Fruit fly (Drosophila melanogaster) whole organism, wandering third instar larva: ENCODE data around the gene Vps60.

Source experiments
- Abd-B ChIP-seq: fragments of >200 bp; optimal IDR thresholded peaks from 2 replicates; lab custom pipeline; 2017; ENCODE audit warnings: missing biosample characterization, missing genetic modification characterization
- CG32264 ChIP-seq: fragments of 200-800 bp; sonication (Bioruptor generic); optimal IDR thresholded peaks from 2 replicates; lab custom pipeline; 2016; ENCODE audit warnings: missing biosample characterization, missing genetic modification characterization
- CG9705 ChIP-seq: fragments of 200-800 bp; sonication (Bioruptor generic); optimal IDR thresholded peaks from 2 replicates; lab custom pipeline; 2018; ENCODE audit warnings: missing biosample characterization, mild to moderate bottlenecking, missing genetic modification characterization
- CrebA ChIP-seq: fragments of 200-800 bp; sonication (Bioruptor generic); optimal IDR thresholded peaks from 2 replicates; lab custom pipeline; 2016; ENCODE audit warnings: missing biosample characterization, mild to moderate bottlenecking, missing genetic modification characterization, borderline replicate concordance
- Dfd ChIP-seq: fragments of >200 bp; optimal IDR thresholded peaks from 2 replicates; lab custom pipeline; 2017; ENCODE audit warnings: missing biosample characterization, missing genetic modification characterization
- Dif ChIP-seq: fragments of 200-275, 200-300 bp; sonication (Bioruptor generic); optimal IDR thresholded peaks from 2 replicates; lab custom pipeline; 2018; ENCODE audit warnings: missing biosample characterization, missing genetic modification characterization; ENCODE audit not compliant: partially characterized antibody
- GATAd ChIP-seq: sonication (Bioruptor generic); optimal IDR thresholded peaks from 2 replicates; lab custom pipeline; 2016; ENCODE audit warnings: missing biosample characterization, missing genetic modification characterization
- HLH106 ChIP-seq: fragments of 200-800 bp; optimal IDR thresholded peaks from 3 replicates; lab custom pipeline; 2019; ENCODE audit warnings: missing biosample characterization, mild to moderate bottlenecking, missing genetic modification characterization, moderate library complexity
- Hnf4 ChIP-seq: fragments of 200-800 bp; sonication (Bioruptor generic); optimal IDR thresholded peaks from 2 replicates; lab custom pipeline; 2016; ENCODE audit warnings: missing biosample characterization, mild to moderate bottlenecking, missing genetic modification characterization
- Hr78 ChIP-seq: fragments of >200 bp; optimal IDR thresholded peaks from 2 replicates; lab custom pipeline; 2017; ENCODE audit warnings: missing biosample characterization, missing genetic modification characterization
- Jra ChIP-seq: sonication (Bioruptor generic); optimal IDR thresholded peaks from 2 replicates; lab custom pipeline; 2016; ENCODE audit warnings: missing biosample characterization, missing genetic modification characterization
- Mio ChIP-seq: sonication (Bioruptor generic); optimal IDR thresholded peaks from 2 replicates; lab custom pipeline; 2016; ENCODE audit warnings: missing biosample characterization, missing genetic modification characterization
- Myc ChIP-seq: fragments of >200 bp; optimal IDR thresholded peaks from 2 replicates; lab custom pipeline; 2017
- N ChIP-seq: fragments of >200 bp; optimal IDR thresholded peaks from 2 replicates; lab custom pipeline; 2018; ENCODE audit warnings: missing biosample characterization, missing external identifiers, missing genetic modification characterization
- OdsH ChIP-seq: fragments of 200-800 bp; sonication (Bioruptor generic); optimal IDR thresholded peaks from 2 replicates; lab custom pipeline; 2016; ENCODE audit warnings: missing biosample characterization, mild to moderate bottlenecking, missing genetic modification characterization
- Rel ChIP-seq, 2 experiments: fragments of 200-800 bp; sonication (Bioruptor generic) in 1 of 2; optimal IDR thresholded peaks; 2 replicates in 1 of 2; 3 replicates in 1 of 2; lab custom pipeline; 2016 to 2019; ENCODE audit warnings: mild to moderate bottlenecking in 2 of 2, missing biosample characterization in 2 of 2, missing genetic modification characterization in 2 of 2, moderate library complexity in 1 of 2
- Sp1 ChIP-seq: fragments of 200-800 bp; sonication (Bioruptor generic); optimal IDR thresholded peaks from 3 replicates; lab custom pipeline; 2019; ENCODE audit warnings: missing biosample characterization, mild to moderate bottlenecking, missing genetic modification characterization, moderate library complexity
- Vsx2 ChIP-seq: fragments of 200-300, 225-300 bp; sonication (Bioruptor generic); optimal IDR thresholded peaks from 2 replicates; lab custom pipeline; 2018; ENCODE audit warnings: missing biosample characterization, missing genetic modification characterization; ENCODE audit not compliant: partially characterized antibody
- br ChIP-seq: fragments of 200-800 bp; sonication (Bioruptor generic); optimal IDR thresholded peaks from 2 replicates; lab custom pipeline; 2016; ENCODE audit warnings: missing biosample characterization, missing genetic modification characterization
- brk ChIP-seq: fragments of 200-800 bp; sonication (Bioruptor generic); optimal IDR thresholded peaks from 2 replicates; lab custom pipeline; 2016; ENCODE audit warnings: missing biosample characterization, mild to moderate bottlenecking, missing genetic modification characterization
- dl ChIP-seq, 2 experiments: fragments of 175-275, 200-275 bp in 1 of 2; fragments of 200-275 bp in 1 of 2; sonication (Bioruptor generic); optimal IDR thresholded peaks; lab custom pipeline; 2018; ENCODE audit warnings: mild to moderate bottlenecking in 2 of 2, missing biosample characterization in 2 of 2, missing genetic modification characterization in 2 of 2, moderate library complexity in 2 of 2; ENCODE audit not compliant: partially characterized antibody in 2 of 2, insufficient read depth in 1 of 2
- dmrt93B ChIP-seq: fragments of 200-800 bp; sonication (Bioruptor generic); optimal IDR thresholded peaks from 2 replicates; lab custom pipeline; 2018; ENCODE audit warnings: missing biosample characterization, mild to moderate bottlenecking, missing genetic modification characterization
- dsf ChIP-seq: sonication (Bioruptor generic); optimal IDR thresholded peaks from 2 replicates; lab custom pipeline; 2016; ENCODE audit warnings: missing biosample characterization, missing genetic modification characterization, borderline replicate concordance
- ey ChIP-seq: fragments of 200-800 bp; sonication (Bioruptor generic); optimal IDR thresholded peaks from 2 replicates; lab custom pipeline; 2016; ENCODE audit warnings: missing biosample characterization, missing genetic modification characterization
- foxo ChIP-seq, 2 experiments: fragments of 200-800 bp; sonication (Bioruptor generic); optimal IDR thresholded peaks; 2 replicates in 1 of 2; 3 replicates in 1 of 2; lab custom pipeline; 2016 to 2017; ENCODE audit warnings: missing biosample characterization in 2 of 2, missing genetic modification characterization in 2 of 2
- fru ChIP-seq: fragments of 200-800 bp; sonication (Bioruptor generic); optimal IDR thresholded peaks from 3 replicates; lab custom pipeline; 2016; ENCODE audit warnings: missing biosample characterization, mild to moderate bottlenecking, missing genetic modification characterization
- h ChIP-seq: fragments of 200-800 bp; sonication (Bioruptor generic); optimal IDR thresholded peaks from 3 replicates; lab custom pipeline; 2016; ENCODE audit warnings: missing biosample characterization, mild to moderate bottlenecking, missing genetic modification characterization
- jim ChIP-seq: fragments of 175-275, 200-325 bp; sonication (Bioruptor generic); optimal IDR thresholded peaks from 2 replicates; lab custom pipeline; 2016; ENCODE audit warnings: missing biosample characterization, mild to moderate bottlenecking, missing genetic modification characterization
- lola ChIP-seq: fragments of >200 bp; optimal IDR thresholded peaks from 2 replicates; lab custom pipeline; 2017; ENCODE audit warnings: missing biosample characterization, missing genetic modification characterization
- pan ChIP-seq: fragments of >200 bp; optimal IDR thresholded peaks from 2 replicates; lab custom pipeline; 2017
- psq ChIP-seq: fragments of 200-800 bp; sonication (Bioruptor generic); optimal IDR thresholded peaks from 3 replicates; lab custom pipeline; 2017; ENCODE audit warnings: missing biosample characterization, mild to moderate bottlenecking, missing genetic modification characterization, moderate library complexity
- rgr ChIP-seq: fragments of 200-800 bp; sonication (Bioruptor generic); optimal IDR thresholded peaks from 3 replicates; lab custom pipeline; 2016; ENCODE audit warnings: missing biosample characterization, mild to moderate bottlenecking, missing genetic modification characterization
- sage ChIP-seq: fragments of 200-800 bp; sonication (Bioruptor generic); optimal IDR thresholded peaks from 2 replicates; lab custom pipeline; 2016; ENCODE audit warnings: missing biosample characterization, mild to moderate bottlenecking, missing genetic modification characterization
- sv ChIP-seq: fragments of 200-800 bp; sonication (Bioruptor generic); optimal IDR thresholded peaks from 3 replicates; lab custom pipeline; 2016; ENCODE audit warnings: missing biosample characterization, missing genetic modification characterization
- tai ChIP-seq: sonication (Bioruptor generic); optimal IDR thresholded peaks from 2 replicates; lab custom pipeline; 2016; ENCODE audit warnings: missing biosample characterization, missing genetic modification characterization
- usp ChIP-seq: fragments of >200 bp; optimal IDR thresholded peaks from 2 replicates; lab custom pipeline; 2017; ENCODE audit warnings: missing biosample characterization, missing genetic modification characterization
- woc ChIP-seq: sonication (Bioruptor generic); optimal IDR thresholded peaks from 2 replicates; lab custom pipeline; 2016; ENCODE audit warnings: missing biosample characterization, mild to moderate bottlenecking, missing genetic modification characterization

Gene Vps60

DNA sequence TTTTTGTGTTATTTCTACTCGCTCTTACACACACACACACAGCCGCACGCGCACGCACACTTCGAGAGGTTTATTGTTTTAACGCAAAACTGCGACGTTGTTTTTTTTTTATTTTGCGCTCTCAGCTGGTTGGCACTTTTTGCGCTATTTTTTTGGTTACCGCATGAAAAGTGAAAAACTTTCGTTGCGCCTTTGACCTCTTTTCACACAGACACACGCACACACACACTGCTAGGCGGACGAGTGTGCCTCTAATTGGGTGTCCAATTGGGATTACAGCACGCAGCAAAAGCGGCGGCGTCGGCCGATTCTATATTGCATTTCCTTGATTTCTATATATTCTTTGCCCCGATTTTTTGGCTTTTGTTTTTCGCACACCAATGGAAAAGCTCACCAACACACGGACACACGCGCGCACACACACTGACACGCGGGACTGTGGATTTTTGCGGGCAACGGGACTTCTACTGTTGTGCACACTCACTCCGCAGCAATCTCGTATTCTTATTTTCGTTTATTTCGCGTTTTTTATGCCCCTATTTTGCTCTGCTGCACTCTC, 47.0 kb upstream of the Vps60 start:
- TF ChIP-seq woc (no peak), Abd-B (peak; percentile 29), pan (no peak), HLH106 (no peak), dmrt93B (no peak), sv (GFP tag; lab: Kevin White, UChicago) (no peak), foxo (GFP tag; optimal IDR thresholded peaks at IDR 0.05; lab: Kevin White, UChicago) (no peak), usp (GFP tag; lab: Kevin White, UChicago) (no peak), CrebA (GFP tag; lab: Kevin White, UChicago) (no peak), fru (GFP tag; lab: Kevin White, UChicago) (no peak), Rel (GFP tag; optimal IDR thresholded peaks at IDR 0.05; lab: Kevin White, UChicago) (no peak), Rel (tag; optimal IDR thresholded peaks at IDR 0.05; lab: Kevin White, UChicago) (no peak), jim (GFP tag; lab: Kevin White, UChicago) (peak; percentile 62), Dif (GFP tag; lab: Kevin White, UChicago) (no peak)

DNA sequence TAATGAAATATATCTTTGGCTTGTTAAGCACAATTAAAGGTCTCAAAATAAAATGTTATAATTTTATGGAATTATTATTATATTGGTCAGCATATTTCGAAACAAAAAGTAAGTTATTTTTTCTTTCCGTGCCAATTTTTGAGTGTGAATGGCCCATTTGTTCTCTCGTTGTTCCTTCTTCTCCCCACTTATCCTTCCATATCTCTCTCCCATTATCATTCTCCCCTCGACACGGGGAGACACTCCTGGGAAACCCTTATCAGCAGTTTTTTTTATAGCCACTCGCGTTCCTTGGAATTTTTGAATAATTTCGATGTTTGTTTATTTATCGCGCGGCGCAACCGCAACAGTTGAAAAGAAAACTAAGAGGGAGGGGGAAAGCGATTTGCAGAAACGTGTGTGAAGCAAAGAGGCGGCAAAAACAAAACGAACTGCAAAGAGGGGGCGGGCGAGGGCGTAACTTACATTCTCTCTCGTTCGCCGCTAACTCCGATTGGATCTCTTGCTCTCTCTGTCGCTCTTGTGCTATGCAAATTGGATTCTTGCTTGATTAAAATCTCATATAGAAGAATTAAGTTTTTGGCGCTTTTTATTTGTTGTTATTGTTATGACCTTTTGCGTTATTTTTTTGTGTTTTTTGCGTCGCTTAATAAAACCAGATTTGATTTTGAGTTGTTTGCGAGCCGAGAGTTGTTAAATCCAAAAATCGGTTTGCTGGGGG, 46.4 kb upstream of the Vps60 start:
- TF ChIP-seq jim (GFP tag; lab: Kevin White, UChicago) (no peak), N (no peak), Dfd (GFP tag; lab: Kevin White, UChicago) (no peak), HLH106 (no peak), CG9705 (no peak), tai (GFP tag; lab: Kevin White, UChicago) (no peak), CrebA (GFP tag; lab: Kevin White, UChicago) (no peak), dsf (GFP tag; lab: Kevin White, UChicago) (no peak), usp (GFP tag; lab: Kevin White, UChicago) (no peak), Vsx2 (GFP tag; lab: Kevin White, UChicago) (no peak), Rel (GFP tag; optimal IDR thresholded peaks at IDR 0.05; lab: Kevin White, UChicago) (no peak), Rel (tag; optimal IDR thresholded peaks at IDR 0.05; lab: Kevin White, UChicago) (no peak), psq (GFP tag; lab: Kevin White, UChicago) (peak; percentile 93), Myc (lab: Kevin White, UChicago) (no peak), ey (no peak), Hnf4 (GFP tag; lab: Kevin White, UChicago) (no peak), br (GFP tag; lab: Kevin White, UChicago) (no peak), fru (GFP tag; lab: Kevin White, UChicago) (peak; percentile 22), GATAd (GFP tag; lab: Kevin White, UChicago) (no peak), Mio (GFP tag; lab: Kevin White, UChicago) (no peak), foxo (GFP tag; optimal IDR thresholded peaks at IDR 0.05; lab: Kevin White, UChicago) (peak in 1 of 2 experiments; percentile 15), h (GFP tag; lab: Kevin White, UChicago) (no peak), rgr (GFP tag; lab: Kevin White, UChicago) (no peak), Hr78 (GFP tag; lab: Kevin White, UChicago) (no peak), dl (GFP tag; optimal IDR thresholded peaks at IDR 0.05; lab: Kevin White, UChicago; ENCODE audit: insufficient read depth in 1 of 2, partially characterized antibody in 2 of 2) (no peak), Jra (GFP tag; lab: Kevin White, UChicago) (no peak), sv (GFP tag; lab: Kevin White, UChicago) (no peak), brk (GFP tag; lab: Kevin White, UChicago) (no peak)

DNA sequence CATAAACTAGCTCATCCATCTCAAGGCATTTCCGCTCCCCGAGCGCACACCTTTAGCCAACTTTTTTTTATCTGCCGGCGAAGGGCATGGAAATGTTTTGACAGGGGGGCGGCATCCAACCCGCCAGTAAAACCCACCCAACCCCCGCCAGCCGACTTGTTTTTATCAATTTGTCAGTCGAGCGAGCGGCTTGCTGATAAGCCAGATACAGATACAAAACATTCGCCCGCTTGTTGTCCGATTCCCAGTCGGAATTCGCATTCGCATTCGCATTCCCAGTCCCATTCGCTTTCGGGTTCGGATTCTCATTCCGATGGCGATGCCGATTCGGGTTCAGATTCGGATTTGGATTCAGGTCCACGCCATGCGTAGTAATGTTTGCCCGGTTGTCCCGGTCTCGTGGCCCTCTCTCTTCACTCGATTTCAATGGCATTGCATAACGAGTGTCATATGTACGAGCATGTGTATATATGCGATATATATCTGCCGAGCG, 43.7 kb upstream of the Vps60 start:
- TF ChIP-seq jim (GFP tag; lab: Kevin White, UChicago): peak; percentile 27
- peak; percentile 48 for TF ChIP-seq Rel (GFP tag; optimal IDR thresholded peaks at IDR 0.05; lab: Kevin White, UChicago)
- peak; percentile 74 for TF ChIP-seq Rel (tag; optimal IDR thresholded peaks at IDR 0.05; lab: Kevin White, UChicago)
- TF ChIP-seq Hr78 (GFP tag; lab: Kevin White, UChicago): no peak
- TF ChIP-seq psq (GFP tag; lab: Kevin White, UChicago): peak; percentile 33
- peak; percentile 23 for TF ChIP-seq br (GFP tag; lab: Kevin White, UChicago)
- TF ChIP-seq fru (GFP tag; lab: Kevin White, UChicago): peak; percentile 73
- TF ChIP-seq dl (GFP tag; optimal IDR thresholded peaks at IDR 0.05; lab: Kevin White, UChicago; ENCODE audit: insufficient read depth in 1 of 2, partially characterized antibody in 2 of 2): peak in 1 of 2 experiments; percentile 33
- no peak for TF ChIP-seq ey
- peak; percentile 41 for TF ChIP-seq GATAd (GFP tag; lab: Kevin White, UChicago)
- no peak for TF ChIP-seq Abd-B
- TF ChIP-seq Jra (GFP tag; lab: Kevin White, UChicago): no peak
- TF ChIP-seq Dfd (GFP tag; lab: Kevin White, UChicago): no peak
- peak; percentile 22 for TF ChIP-seq sage (GFP tag; lab: Kevin White, UChicago)
- TF ChIP-seq CG9705: no peak
- TF ChIP-seq OdsH (GFP tag; lab: Kevin White, UChicago): no peak
- TF ChIP-seq CG32264 (GFP tag; lab: Kevin White, UChicago): no peak
- peak; percentile 11 for TF ChIP-seq Dif (GFP tag; lab: Kevin White, UChicago)
- no peak for TF ChIP-seq dmrt93B
- no peak for TF ChIP-seq Hnf4 (GFP tag; lab: Kevin White, UChicago)
- TF ChIP-seq sv (GFP tag; lab: Kevin White, UChicago): no peak
- TF ChIP-seq usp (GFP tag; lab: Kevin White, UChicago): no peak
- TF ChIP-seq lola: no peak
- TF ChIP-seq dsf (GFP tag; lab: Kevin White, UChicago): no peak
- peak; percentile 17 for TF ChIP-seq Sp1 (GFP tag; lab: Kevin White, UChicago)
- TF ChIP-seq tai (GFP tag; lab: Kevin White, UChicago): no peak
- TF ChIP-seq Myc (lab: Kevin White, UChicago): no peak
- TF ChIP-seq Mio (GFP tag; lab: Kevin White, UChicago): no peak
- no peak for TF ChIP-seq brk (GFP tag; lab: Kevin White, UChicago)
- peak in 1 of 2 experiments; percentile 13 for TF ChIP-seq foxo (GFP tag; optimal IDR thresholded peaks at IDR 0.05; lab: Kevin White, UChicago)
- TF ChIP-seq CrebA (GFP tag; lab: Kevin White, UChicago): peak; percentile 19
- TF ChIP-seq pan: no peak
- TF ChIP-seq HLH106: no peak
- TF ChIP-seq rgr (GFP tag; lab: Kevin White, UChicago): peak; percentile 31
- TF ChIP-seq N: no peak
